Fruit fly (Drosophila melanogaster): ENCODE results near the gene t-Grip128.

t-Grip128 gene

dm6 chr3L:5017521-5017920 is 20.8 kb upstream of the t-Grip128 start (continued):
- no peak for TF ChIP-seq CG11695 (GFP tag; IDR thresholded peaks at IDR 0.05)
- TF ChIP-seq seq (GFP tag; IDR thresholded peaks at IDR 0.05): no peak
- TF ChIP-seq her (GFP tag; optimal IDR thresholded peaks at IDR 0.05): no peak
- peak; percentile 8 for TF ChIP-seq CG2678 (tag; optimal IDR thresholded peaks at IDR 0.05)
- TF ChIP-seq fd96Cb (tag; optimal IDR thresholded peaks at IDR 0.05): peak; percentile 11
- no peak for TF ChIP-seq so (GFP tag; IDR thresholded peaks at IDR 0.05)
- no peak for TF ChIP-seq Sin3A (optimal IDR thresholded peaks at IDR 0.05)
- TF ChIP-seq Xrp1 (GFP tag; IDR thresholded peaks at IDR 0.05): peak; percentile 70
- no peak for TF ChIP-seq tap (tag; optimal IDR thresholded peaks at IDR 0.05)
- TF ChIP-seq Sox100B (GFP tag; optimal IDR thresholded peaks at IDR 0.05): no peak
- TF ChIP-seq Mad (GFP tag; optimal IDR thresholded peaks at IDR 0.05): no peak
- no peak for TF ChIP-seq CG2129 (GFP tag; IDR thresholded peaks at IDR 0.05; ENCODE audit: partially characterized antibody)
- TF ChIP-seq CG17568 (GFP tag; optimal IDR thresholded peaks at IDR 0.05): no peak
- peak; percentile 41; the same call in 1 of the 2 replicates for TF ChIP-seq CG17328 (GFP tag; IDR thresholded peaks at IDR 0.05)
- no peak for TF ChIP-seq Eip74EF (GFP tag; optimal IDR thresholded peaks at IDR 0.05)
- TF ChIP-seq CG33213 (GFP tag; optimal IDR thresholded peaks at IDR 0.05): no peak
- TF ChIP-seq eve (GFP tag; optimal IDR thresholded peaks at IDR 0.05): no peak
- TF ChIP-seq D (optimal IDR thresholded peaks at IDR 0.05): no peak
- peak; percentile 24 for TF ChIP-seq D (GFP tag; optimal IDR thresholded peaks at IDR 0.05)
- TF ChIP-seq btn (GFP tag; optimal IDR thresholded peaks at IDR 0.05): no peak
- no peak for TF ChIP-seq gce (GFP tag; IDR thresholded peaks at IDR 0.05)
- no peak for TF ChIP-seq bab2 (GFP tag; optimal IDR thresholded peaks at IDR 0.05)
- no peak for TF ChIP-seq prd (optimal IDR thresholded peaks at IDR 0.05)
- TF ChIP-seq prd (GFP tag; IDR thresholded peaks at IDR 0.05): peak; percentile 35; the same call in 1 of the 3 replicates
- TF ChIP-seq CG10209 (GFP tag; optimal IDR thresholded peaks at IDR 0.05): peak; percentile 34
- TF ChIP-seq vfl (GFP tag; optimal IDR thresholded peaks at IDR 0.05): no peak
- TF ChIP-seq sr (GFP tag; IDR thresholded peaks at IDR 0.05): no peak
- TF ChIP-seq lov (optimal IDR thresholded peaks at IDR 0.05): no peak
- TF ChIP-seq lov (GFP tag; IDR thresholded peaks at IDR 0.05): no peak
- no peak for TF ChIP-seq CG3281 (GFP tag; optimal IDR thresholded peaks at IDR 0.05)
- no peak for TF ChIP-seq tll (GFP tag; optimal IDR thresholded peaks at IDR 0.05)
- TF ChIP-seq Ada2b (GFP tag; IDR thresholded peaks at IDR 0.05): no peak
- TF ChIP-seq Dip3 (GFP tag; optimal IDR thresholded peaks at IDR 0.05): no peak
- TF ChIP-seq CG10959 (GFP tag; IDR thresholded peaks at IDR 0.05): no peak
- TF ChIP-seq phol (tag; optimal IDR thresholded peaks at IDR 0.05): peak; percentile 47
- no peak for TF ChIP-seq ro (GFP tag; IDR thresholded peaks at IDR 0.05)
- TF ChIP-seq Hey (tag; optimal IDR thresholded peaks at IDR 0.05): no peak
- no peak for TF ChIP-seq bowl (GFP tag; IDR thresholded peaks at IDR 0.05)
- TF ChIP-seq ham (GFP tag; IDR thresholded peaks at IDR 0.05): no peak
- TF ChIP-seq CG12391 (tag; optimal IDR thresholded peaks at IDR 0.05): peak; percentile 61
- TF ChIP-seq CG3163 (GFP tag; optimal IDR thresholded peaks at IDR 0.05): no peak
- no peak for TF ChIP-seq danr (GFP tag; IDR thresholded peaks at IDR 0.05)
- TF ChIP-seq HLH3B (GFP tag; IDR thresholded peaks at IDR 0.05): no peak
- TF ChIP-seq CG32772 (GFP tag; IDR thresholded peaks at IDR 0.05): no peak
- TF ChIP-seq slp2 (GFP tag; optimal IDR thresholded peaks at IDR 0.05): no peak
- no peak for TF ChIP-seq toy (GFP tag; IDR thresholded peaks at IDR 0.05)
- no peak for TF ChIP-seq mirr (GFP tag; optimal IDR thresholded peaks at IDR 0.05)
- no peak for TF ChIP-seq MBD-R2 (GFP tag; IDR thresholded peaks at IDR 0.05)
- TF ChIP-seq CG15479 (GFP tag; optimal IDR thresholded peaks at IDR 0.05): no peak
- TF ChIP-seq CG1647 (GFP tag; optimal IDR thresholded peaks at IDR 0.05): no peak
- TF ChIP-seq Nf-YB (GFP tag; optimal IDR thresholded peaks at IDR 0.05): peak; percentile 17
- no peak for TF ChIP-seq CG14965 (GFP tag; optimal IDR thresholded peaks at IDR 0.05; ENCODE audit: borderline replicate concordance)
- TF ChIP-seq HHEX (GFP tag; optimal IDR thresholded peaks at IDR 0.05): no peak
- TF ChIP-seq otp (GFP tag; IDR thresholded peaks at IDR 0.05): no peak
